Fruit fly (Drosophila melanogaster) Kc167 (cell line): ENCODE results near the gene CG34263.

Source experiments
- Sin3A ChIP-seq: fragments of >200 bp; optimal IDR thresholded peaks from 2 replicates; lab custom pipeline; 2018; ENCODE audit warnings: missing external identifiers
- h ChIP-seq: fragments of >200 bp; optimal IDR thresholded peaks from 3 replicates; lab custom pipeline; 2018; ENCODE audit warnings: missing external identifiers
- insv ChIP-seq: fragments of >200 bp; optimal IDR thresholded peaks from 3 replicates; lab custom pipeline; 2018; ENCODE audit warnings: missing external identifiers

- TF ChIP-seq insv (no peak), h (lab: Kevin White, UChicago) (no peak), Sin3A (lab: Kevin White, UChicago) (no peak)
These were observed 7.6 kb upstream of the CG34263 start, which contains the start of gene CG32845 for dm6 chr3L:273291-273690.
